Fruit fly (Drosophila melanogaster) whole organism, embryonic: ENCODE results near the gene stas.

Experiments used
- Antp ChIP-seq: fragments of 200-800 bp; sonication (Bioruptor generic); optimal IDR thresholded peaks from 3 replicates; lab custom pipeline; 2016; ENCODE audit warnings: missing biosample characterization, missing genetic modification characterization
- Atf3 ChIP-seq: fragments of 200-800 bp; sonication (Bioruptor generic); optimal IDR thresholded peaks from 3 replicates; lab custom pipeline; 2016; ENCODE audit warnings: missing biosample characterization, missing genetic modification characterization
- BtbVII ChIP-seq: fragments of 200-800 bp; sonication (Bioruptor generic); optimal IDR thresholded peaks from 3 replicates; lab custom pipeline; 2017; ENCODE audit warnings: missing biosample characterization, mild to moderate bottlenecking, missing genetic modification characterization
- CG10274 ChIP-seq: fragments of 200-800 bp; sonication (Bioruptor generic); optimal IDR thresholded peaks from 3 replicates; lab custom pipeline; 2017; ENCODE audit warnings: missing biosample characterization, mild to moderate bottlenecking, missing genetic modification characterization
- CG11085 ChIP-seq: fragments of 200-800 bp; sonication (Bioruptor generic); IDR thresholded peaks from 2 replicates; pipeline ENCODE4 v1.3.6; 2022; ENCODE audit warnings: missing biosample characterization, missing genetic modification characterization
- CG11093 ChIP-seq: fragments of 200-800 bp; sonication (Bioruptor generic); IDR thresholded peaks from 3 replicates; pipeline ENCODE4 v1.3.6; 2022; ENCODE audit warnings: missing biosample characterization, missing genetic modification characterization
- CG12659 ChIP-seq: fragments of 200-800 bp; sonication (Bioruptor generic); optimal IDR thresholded peaks from 3 replicates; lab custom pipeline; 2017; ENCODE audit warnings: mild to moderate bottlenecking, missing biosample characterization, missing genetic modification reagents, missing genetic modification characterization
- CG1602 ChIP-seq: fragments of 200-800 bp; sonication (Bioruptor generic); optimal IDR thresholded peaks from 3 replicates; lab custom pipeline; 2016; ENCODE audit warnings: missing biosample characterization, missing genetic modification characterization
- CG16779 ChIP-seq: fragments of 200-800 bp; sonication (Bioruptor generic); IDR thresholded peaks from 2 replicates; pipeline ENCODE4 v1.3.6; 2022; ENCODE audit warnings: missing biosample characterization, missing genetic modification characterization
- CG17568 ChIP-seq: fragments of 200-800 bp; sonication (Bioruptor generic); optimal IDR thresholded peaks from 2 replicates; lab custom pipeline; 2018; ENCODE audit warnings: missing biosample characterization, mild to moderate bottlenecking, missing genetic modification characterization, moderate library complexity
- CG18476 ChIP-seq: fragments of 200-800 bp; sonication (Bioruptor generic); optimal IDR thresholded peaks from 2 replicates; lab custom pipeline; 2016; ENCODE audit warnings: missing biosample characterization, mild to moderate bottlenecking, missing genetic modification characterization
- CG18619 ChIP-seq: fragments of 200-800 bp; sonication (Bioruptor generic); optimal IDR thresholded peaks from 3 replicates; lab custom pipeline; 2017; ENCODE audit warnings: missing biosample characterization, mild to moderate bottlenecking, missing genetic modification characterization
- CG2116 ChIP-seq: fragments of 200-800 bp; sonication (Bioruptor generic); optimal IDR thresholded peaks from 3 replicates; lab custom pipeline; 2018; ENCODE audit warnings: missing biosample characterization, mild to moderate bottlenecking, missing genetic modification characterization
- CG3407 ChIP-seq: fragments of 200-800 bp; sonication (Bioruptor generic); optimal IDR thresholded peaks from 2 replicates; lab custom pipeline; 2018; ENCODE audit warnings: missing biosample characterization, mild to moderate bottlenecking, missing genetic modification characterization
- CG4282 ChIP-seq: fragments of 200-800 bp; sonication (Bioruptor generic); optimal IDR thresholded peaks from 2 replicates; lab custom pipeline; 2016; ENCODE audit warnings: missing biosample characterization, missing genetic modification characterization
- CG4707 ChIP-seq: fragments of 200-800 bp; sonication (Bioruptor generic); optimal IDR thresholded peaks from 2 replicates; lab custom pipeline; 2018; ENCODE audit warnings: missing biosample characterization, mild to moderate bottlenecking, missing genetic modification characterization, moderate library complexity
- CG6272 ChIP-seq: fragments of 200-800 bp; sonication (Bioruptor generic); IDR thresholded peaks from 2 replicates; pipeline ENCODE4 v1.3.6; 2022; ENCODE audit warnings: missing biosample characterization, missing genetic modification characterization
- CG6683 ChIP-seq: fragments of 200-800 bp; sonication (Bioruptor generic); optimal IDR thresholded peaks from 2 replicates; lab custom pipeline; 2017; ENCODE audit warnings: missing biosample characterization, mild to moderate bottlenecking, missing genetic modification characterization, missing genetic modification reagents
- CG6765 ChIP-seq: fragments of 200-800 bp; sonication (Bioruptor generic); optimal IDR thresholded peaks from 3 replicates; lab custom pipeline; 2017; ENCODE audit warnings: missing biosample characterization, mild to moderate bottlenecking, missing genetic modification characterization
- CG7786 ChIP-seq: fragments of 200-800 bp; sonication (Bioruptor generic); optimal IDR thresholded peaks from 2 replicates; lab custom pipeline; 2016; ENCODE audit warnings: missing biosample characterization, missing genetic modification characterization
- CG8290 ChIP-seq, 3 experiments: fragments of 200-800 bp; sonication (Bioruptor generic); optimal IDR thresholded peaks; 2 replicates each; lab custom pipeline; 2016 to 2019; ENCODE audit warnings: missing biosample characterization in 3 of 3, missing genetic modification characterization in 3 of 3, mild to moderate bottlenecking in 2 of 3, moderate library complexity in 1 of 3
- CG8359 ChIP-seq: fragments of 200-800 bp; sonication (Bioruptor generic); optimal IDR thresholded peaks from 2 replicates; lab custom pipeline; 2017; ENCODE audit warnings: missing biosample characterization, mild to moderate bottlenecking, missing genetic modification characterization, borderline replicate concordance
- CG8765 ChIP-seq: fragments of 200-800 bp; sonication (Bioruptor generic); IDR thresholded peaks from 2 replicates; pipeline ENCODE4 v1.3.6; 2022; ENCODE audit warnings: missing biosample characterization, missing genetic modification characterization
- Ets65A ChIP-seq: fragments of 200-800 bp; sonication (Bioruptor generic); peaks from one replicate; lab custom pipeline; 2016; ENCODE audit warnings: missing biosample characterization, missing genetic modification characterization
- GATAe ChIP-seq: fragments of 200-800 bp; sonication (Bioruptor generic); conservative IDR thresholded peaks from 2 replicates; pipeline ENCODE4 v1.3.6; 2022; ENCODE audit warnings: missing biosample characterization, missing genetic modification characterization
- Hr3 ChIP-seq: fragments of 200-800 bp; sonication (Bioruptor generic); optimal IDR thresholded peaks from 3 replicates; lab custom pipeline; 2016; ENCODE audit warnings: missing biosample characterization, missing genetic modification characterization
- MTF-1 ChIP-seq: fragments of 200-800 bp; sonication (Bioruptor generic); optimal IDR thresholded peaks from 2 replicates; lab custom pipeline; 2018; ENCODE audit warnings: missing biosample characterization, mild to moderate bottlenecking, missing genetic modification characterization, borderline replicate concordance
- NC2α ChIP-seq: fragments of 200-800 bp; sonication (Bioruptor generic); optimal IDR thresholded peaks from 2 replicates; lab custom pipeline; 2016; ENCODE audit warnings: missing biosample characterization, missing genetic modification characterization
- NfI ChIP-seq: fragments of 200-800 bp; sonication (Bioruptor generic); optimal IDR thresholded peaks from 3 replicates; lab custom pipeline; 2018; ENCODE audit warnings: missing biosample characterization, mild to moderate bottlenecking, missing genetic modification characterization, moderate library complexity
- Six4 ChIP-seq: fragments of 200-800 bp; sonication (Bioruptor generic); optimal IDR thresholded peaks from 2 replicates; lab custom pipeline; 2016; ENCODE audit warnings: missing biosample characterization, missing genetic modification characterization
- Ssrp ChIP-seq: fragments of 200-800 bp; sonication (Bioruptor generic); optimal IDR thresholded peaks from 2 replicates; lab custom pipeline; 2018; ENCODE audit warnings: missing biosample characterization, mild to moderate bottlenecking, missing genetic modification characterization, moderate library complexity
- ato ChIP-seq: fragments of 200-800 bp; sonication (Bioruptor generic); IDR thresholded peaks from 2 replicates; pipeline ENCODE4 v1.3.6; 2022; ENCODE audit warnings: missing biosample characterization, missing genetic modification characterization; ENCODE audit not compliant: partially characterized antibody
- cg ChIP-seq: fragments of 200-800 bp; sonication (Bioruptor generic); optimal IDR thresholded peaks from 3 replicates; lab custom pipeline; 2019; ENCODE audit warnings: missing biosample characterization, mild to moderate bottlenecking, missing genetic modification characterization, moderate library complexity
- chif ChIP-seq, 2 experiments: fragments of 200-800 bp; sonication (Bioruptor generic); optimal IDR thresholded peaks; 3 replicates each; lab custom pipeline; 2016; ENCODE audit warnings: missing biosample characterization in 2 of 2, missing genetic modification characterization in 2 of 2
- ci ChIP-seq: fragments of 200-800 bp; sonication (Bioruptor generic); IDR thresholded peaks from 3 replicates; pipeline ENCODE4 v1.3.6; 2022; ENCODE audit warnings: missing biosample characterization, missing genetic modification characterization
- crp ChIP-seq, 2 experiments: fragments of 200-800 bp; sonication (Bioruptor generic); optimal IDR thresholded peaks; 2 replicates in 1 of 2; 3 replicates in 1 of 2; lab custom pipeline; 2017; ENCODE audit warnings: missing biosample characterization in 2 of 2, missing genetic modification characterization in 2 of 2, mild to moderate bottlenecking in 1 of 2, moderate library complexity in 1 of 2
- cwo ChIP-seq: fragments of 200-800 bp; sonication (Bioruptor generic); optimal IDR thresholded peaks from 3 replicates; lab custom pipeline; 2017; ENCODE audit warnings: missing biosample characterization, missing genetic modification characterization, mild to moderate bottlenecking, moderate library complexity, missing genetic modification reagents
- danr ChIP-seq: fragments of 200-800 bp; sonication (Bioruptor generic); IDR thresholded peaks from 2 replicates; pipeline ENCODE4 v1.3.6; 2022; ENCODE audit warnings: missing biosample characterization, missing genetic modification characterization
- gt ChIP-seq: fragments of 200-800 bp; sonication (Bioruptor generic); IDR thresholded peaks from 2 replicates; pipeline ENCODE4 v1.3.6; 2022; ENCODE audit warnings: missing biosample characterization, missing genetic modification characterization
- lbe ChIP-seq: fragments of 200-800 bp; sonication (Bioruptor generic); optimal IDR thresholded peaks from 2 replicates; lab custom pipeline; 2016; ENCODE audit warnings: missing biosample characterization, mild to moderate bottlenecking, missing genetic modification characterization
- luna ChIP-seq: fragments of 200-800 bp; sonication (Bioruptor generic); optimal IDR thresholded peaks from 2 replicates; lab custom pipeline; 2016; ENCODE audit warnings: missing biosample characterization, missing genetic modification characterization
- nau ChIP-seq: fragments of 200-800 bp; sonication (Bioruptor generic); optimal IDR thresholded peaks from 3 replicates; lab custom pipeline; 2017; ENCODE audit warnings: missing biosample characterization, mild to moderate bottlenecking, missing genetic modification characterization, missing genetic modification reagents
- nerfin-2 ChIP-seq: fragments of 200-800 bp; sonication (Bioruptor generic); IDR thresholded peaks from 2 replicates; pipeline ENCODE4 v1.3.6; 2022; ENCODE audit warnings: missing biosample characterization, missing genetic modification characterization; ENCODE audit not compliant: partially characterized antibody
- nmo ChIP-seq: fragments of 200-800 bp; sonication (Bioruptor generic); optimal IDR thresholded peaks from 2 replicates; lab custom pipeline; 2018; ENCODE audit warnings: missing biosample characterization, mild to moderate bottlenecking, missing genetic modification characterization, moderate library complexity
- schlank ChIP-seq: fragments of 200-800 bp; sonication (Bioruptor generic); optimal IDR thresholded peaks from 2 replicates; lab custom pipeline; 2018; ENCODE audit warnings: missing biosample characterization, mild to moderate bottlenecking, missing genetic modification characterization
- scrt ChIP-seq: fragments of 200-800 bp; sonication (Bioruptor generic); optimal IDR thresholded peaks from 2 replicates; lab custom pipeline; 2018; ENCODE audit warnings: missing biosample characterization, mild to moderate bottlenecking, missing genetic modification characterization, moderate library complexity
- sd ChIP-seq: fragments of 200-800 bp; sonication (Bioruptor generic); optimal IDR thresholded peaks from 3 replicates; lab custom pipeline; 2018; ENCODE audit warnings: missing biosample characterization, mild to moderate bottlenecking, missing genetic modification characterization, moderate library complexity
- vnd ChIP-seq: fragments of 200-800 bp; sonication (Bioruptor generic); IDR thresholded peaks from 3 replicates; pipeline ENCODE4 v1.3.6; 2022; ENCODE audit warnings: missing biosample characterization, missing genetic modification characterization; ENCODE audit not compliant: partially characterized antibody
- zen ChIP-seq: fragments of 200-800 bp; sonication (Bioruptor generic); optimal IDR thresholded peaks from 3 replicates; lab custom pipeline; 2018; ENCODE audit warnings: missing biosample characterization, mild to moderate bottlenecking, missing genetic modification characterization, moderate library complexity

stas gene

DNA sequence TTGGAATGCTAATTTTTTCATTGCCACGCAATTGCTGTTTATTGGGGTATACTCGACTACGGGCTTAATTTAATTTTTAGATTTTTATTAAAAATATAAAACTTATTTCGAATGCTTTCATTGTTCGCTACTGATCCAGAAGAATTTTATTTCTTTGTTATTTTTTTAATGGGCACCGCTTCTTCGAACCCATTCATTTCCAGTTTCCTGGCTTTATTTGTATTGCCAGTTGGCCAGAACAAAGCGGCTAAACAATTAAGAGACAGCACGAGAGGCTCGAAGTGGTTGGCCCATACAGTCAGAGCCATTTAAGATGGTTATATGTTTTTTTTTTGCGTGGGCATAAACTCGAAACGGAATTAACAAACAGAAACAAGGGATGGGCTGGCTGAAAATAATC lies 31.9 kb downstream of the stas start (continued):
- TF ChIP-seq crp (GFP tag; optimal IDR thresholded peaks at IDR 0.05; lab: Kevin White, UChicago) (no peak), CG18619 (GFP tag; lab: Kevin White, UChicago) (peak; percentile 73), schlank (tag; lab: Kevin White, UChicago) (peak; percentile 58), CG6765 (peak; percentile 57), zen (peak; percentile 66), Hr3 (GFP tag; lab: Kevin White, UChicago) (peak; percentile 69), Atf3 (GFP tag; lab: Kevin White, UChicago) (no peak), GATAe (GFP tag; lab: Robert Waterston, UW) (no peak; the same call in 1 of the 2 replicates), CG8359 (GFP tag; lab: Kevin White, UChicago) (no peak), nerfin-2 (GFP tag; lab: Robert Waterston, UW) (no peak), lbe (GFP tag; lab: Kevin White, UChicago) (peak; percentile 89), CG17568 (GFP tag; lab: Kevin White, UChicago) (no peak), BtbVII (peak; percentile 75), luna (GFP tag; lab: Kevin White, UChicago) (no peak), CG8290 (GFP tag; optimal IDR thresholded peaks at IDR 0.05; lab: Kevin White, UChicago) (no peak), CG8290 (tag; optimal IDR thresholded peaks at IDR 0.05; lab: Kevin White, UChicago) (no peak), vnd (GFP tag; lab: Robert Waterston, UW) (no peak), CG7786 (GFP tag; lab: Kevin White, UChicago) (peak; percentile 19), CG4282 (GFP tag; lab: Kevin White, UChicago) (no peak), CG12659 (GFP tag; lab: Kevin White, UChicago) (peak; percentile 76), chif (GFP tag; optimal IDR thresholded peaks at IDR 0.05; lab: Kevin White, UChicago) (peak; percentile 27 to 57), NfI (GFP tag; lab: Kevin White, UChicago) (peak; percentile 74), CG6683 (peak; percentile 62), scrt (peak; percentile 73), CG4707 (GFP tag; lab: Kevin White, UChicago) (no peak), CG3407 (GFP tag; lab: Kevin White, UChicago) (peak; percentile 10), gt (no peak), Antp (GFP tag; lab: Kevin White, UChicago) (peak; percentile 10), danr (GFP tag; lab: Robert Waterston, UW) (peak; percentile 54), Ssrp (tag; lab: Kevin White, UChicago) (peak; percentile 43), ato (no peak), CG16779 (GFP tag; lab: Robert Waterston, UW) (peak; percentile 78), CG2116 (GFP tag; lab: Kevin White, UChicago) (peak; percentile 32), nmo (GFP tag; lab: Kevin White, UChicago) (peak; percentile 59), CG18476 (GFP tag; lab: Kevin White, UChicago) (peak; percentile 45), Six4 (GFP tag; lab: Kevin White, UChicago) (peak; percentile 60), cg (GFP tag; lab: Kevin White, UChicago) (no peak), ci (GFP tag; lab: Robert Waterston, UW) (peak; percentile 83), CG10274 (peak; percentile 56), nau (GFP tag; lab: Kevin White, UChicago) (peak; percentile 67), CG6272 (peak; percentile 74), CG1602 (GFP tag; lab: Kevin White, UChicago) (peak; percentile 63), sd (peak; percentile 82), Ets65A (GFP tag; lab: Kevin White, UChicago) (peak; percentile 74), NC2α (GFP tag; lab: Kevin White, UChicago) (no peak), CG8765 (GFP tag; lab: Robert Waterston, UW) (peak; percentile 32; the same call in 1 of the 2 replicates), cwo (GFP tag; lab: Kevin White, UChicago) (peak; percentile 74), MTF-1 (no peak), CG11085 (GFP tag; lab: Robert Waterston, UW) (peak; percentile 77), CG11093 (peak; percentile 57; the same call in 2 of the 3 replicates)
